Fruit fly (Drosophila melanogaster) whole organism, wandering third instar larva: ENCODE measurements around the gene Tcs4.
A peak's percentile ranks its signal among the peaks of the same experiment; 100 is the strongest.

ENCODE experiments used
- Abd-B ChIP-seq: fragments of >200 bp; optimal IDR thresholded peaks from 2 replicates; lab custom pipeline; 2017; ENCODE audit warnings: missing biosample characterization, missing genetic modification characterization
- CG32264 ChIP-seq: fragments of 200-800 bp; sonication (Bioruptor generic); optimal IDR thresholded peaks from 2 replicates; lab custom pipeline; 2016; ENCODE audit warnings: missing biosample characterization, missing genetic modification characterization
- CG9705 ChIP-seq: fragments of 200-800 bp; sonication (Bioruptor generic); optimal IDR thresholded peaks from 2 replicates; lab custom pipeline; 2018; ENCODE audit warnings: missing biosample characterization, mild to moderate bottlenecking, missing genetic modification characterization
- CrebA ChIP-seq: fragments of 200-800 bp; sonication (Bioruptor generic); optimal IDR thresholded peaks from 2 replicates; lab custom pipeline; 2016; ENCODE audit warnings: missing biosample characterization, mild to moderate bottlenecking, missing genetic modification characterization, borderline replicate concordance
- Dfd ChIP-seq: fragments of >200 bp; optimal IDR thresholded peaks from 2 replicates; lab custom pipeline; 2017; ENCODE audit warnings: missing biosample characterization, missing genetic modification characterization
- Dif ChIP-seq: fragments of 200-275, 200-300 bp; sonication (Bioruptor generic); optimal IDR thresholded peaks from 2 replicates; lab custom pipeline; 2018; ENCODE audit warnings: missing biosample characterization, missing genetic modification characterization; ENCODE audit not compliant: partially characterized antibody
- GATAd ChIP-seq: sonication (Bioruptor generic); optimal IDR thresholded peaks from 2 replicates; lab custom pipeline; 2016; ENCODE audit warnings: missing biosample characterization, missing genetic modification characterization
- HLH106 ChIP-seq: fragments of 200-800 bp; optimal IDR thresholded peaks from 3 replicates; lab custom pipeline; 2019; ENCODE audit warnings: missing biosample characterization, mild to moderate bottlenecking, missing genetic modification characterization, moderate library complexity
- Hnf4 ChIP-seq: fragments of 200-800 bp; sonication (Bioruptor generic); optimal IDR thresholded peaks from 2 replicates; lab custom pipeline; 2016; ENCODE audit warnings: missing biosample characterization, mild to moderate bottlenecking, missing genetic modification characterization
- Hr78 ChIP-seq: fragments of >200 bp; optimal IDR thresholded peaks from 2 replicates; lab custom pipeline; 2017; ENCODE audit warnings: missing biosample characterization, missing genetic modification characterization
- Hr83 ChIP-seq: fragments of 200-300 bp; sonication (Bioruptor generic); optimal IDR thresholded peaks from 2 replicates; lab custom pipeline; 2016; ENCODE audit warnings: missing biosample characterization, mild to moderate bottlenecking, missing genetic modification characterization, moderate library complexity; ENCODE audit not compliant: poor library complexity, severe bottlenecking
- Jra ChIP-seq: sonication (Bioruptor generic); optimal IDR thresholded peaks from 2 replicates; lab custom pipeline; 2016; ENCODE audit warnings: missing biosample characterization, missing genetic modification characterization
- Mio ChIP-seq: sonication (Bioruptor generic); optimal IDR thresholded peaks from 2 replicates; lab custom pipeline; 2016; ENCODE audit warnings: missing biosample characterization, missing genetic modification characterization
- Myc ChIP-seq: fragments of >200 bp; optimal IDR thresholded peaks from 2 replicates; lab custom pipeline; 2017
- N ChIP-seq: fragments of >200 bp; optimal IDR thresholded peaks from 2 replicates; lab custom pipeline; 2018; ENCODE audit warnings: missing biosample characterization, missing external identifiers, missing genetic modification characterization
- OdsH ChIP-seq: fragments of 200-800 bp; sonication (Bioruptor generic); optimal IDR thresholded peaks from 2 replicates; lab custom pipeline; 2016; ENCODE audit warnings: missing biosample characterization, mild to moderate bottlenecking, missing genetic modification characterization
- Rel ChIP-seq, 2 experiments: fragments of 200-800 bp; sonication (Bioruptor generic) in 1 of 2; optimal IDR thresholded peaks; 2 replicates in 1 of 2; 3 replicates in 1 of 2; lab custom pipeline; 2016 to 2019; ENCODE audit warnings: mild to moderate bottlenecking in 2 of 2, missing biosample characterization in 2 of 2, missing genetic modification characterization in 2 of 2, moderate library complexity in 1 of 2
- Sp1 ChIP-seq: fragments of 200-800 bp; sonication (Bioruptor generic); optimal IDR thresholded peaks from 3 replicates; lab custom pipeline; 2019; ENCODE audit warnings: missing biosample characterization, mild to moderate bottlenecking, missing genetic modification characterization, moderate library complexity
- Vsx2 ChIP-seq: fragments of 200-300, 225-300 bp; sonication (Bioruptor generic); optimal IDR thresholded peaks from 2 replicates; lab custom pipeline; 2018; ENCODE audit warnings: missing biosample characterization, missing genetic modification characterization; ENCODE audit not compliant: partially characterized antibody
- br ChIP-seq: fragments of 200-800 bp; sonication (Bioruptor generic); optimal IDR thresholded peaks from 2 replicates; lab custom pipeline; 2016; ENCODE audit warnings: missing biosample characterization, missing genetic modification characterization
- brk ChIP-seq: fragments of 200-800 bp; sonication (Bioruptor generic); optimal IDR thresholded peaks from 2 replicates; lab custom pipeline; 2016; ENCODE audit warnings: missing biosample characterization, mild to moderate bottlenecking, missing genetic modification characterization
- dl ChIP-seq, 2 experiments: fragments of 175-275, 200-275 bp in 1 of 2; fragments of 200-275 bp in 1 of 2; sonication (Bioruptor generic); optimal IDR thresholded peaks; lab custom pipeline; 2018; ENCODE audit warnings: mild to moderate bottlenecking in 2 of 2, missing biosample characterization in 2 of 2, missing genetic modification characterization in 2 of 2, moderate library complexity in 2 of 2; ENCODE audit not compliant: partially characterized antibody in 2 of 2, insufficient read depth in 1 of 2
- dmrt93B ChIP-seq: fragments of 200-800 bp; sonication (Bioruptor generic); optimal IDR thresholded peaks from 2 replicates; lab custom pipeline; 2018; ENCODE audit warnings: missing biosample characterization, mild to moderate bottlenecking, missing genetic modification characterization
- dsf ChIP-seq: sonication (Bioruptor generic); optimal IDR thresholded peaks from 2 replicates; lab custom pipeline; 2016; ENCODE audit warnings: missing biosample characterization, missing genetic modification characterization, borderline replicate concordance
- ey ChIP-seq: fragments of 200-800 bp; sonication (Bioruptor generic); optimal IDR thresholded peaks from 2 replicates; lab custom pipeline; 2016; ENCODE audit warnings: missing biosample characterization, missing genetic modification characterization
- foxo ChIP-seq, 2 experiments: fragments of 200-800 bp; sonication (Bioruptor generic); optimal IDR thresholded peaks; 2 replicates in 1 of 2; 3 replicates in 1 of 2; lab custom pipeline; 2016 to 2017; ENCODE audit warnings: missing biosample characterization in 2 of 2, missing genetic modification characterization in 2 of 2
- fru ChIP-seq: fragments of 200-800 bp; sonication (Bioruptor generic); optimal IDR thresholded peaks from 3 replicates; lab custom pipeline; 2016; ENCODE audit warnings: missing biosample characterization, mild to moderate bottlenecking, missing genetic modification characterization
- h ChIP-seq: fragments of 200-800 bp; sonication (Bioruptor generic); optimal IDR thresholded peaks from 3 replicates; lab custom pipeline; 2016; ENCODE audit warnings: missing biosample characterization, mild to moderate bottlenecking, missing genetic modification characterization
- jim ChIP-seq: fragments of 175-275, 200-325 bp; sonication (Bioruptor generic); optimal IDR thresholded peaks from 2 replicates; lab custom pipeline; 2016; ENCODE audit warnings: missing biosample characterization, mild to moderate bottlenecking, missing genetic modification characterization
- lola ChIP-seq: fragments of >200 bp; optimal IDR thresholded peaks from 2 replicates; lab custom pipeline; 2017; ENCODE audit warnings: missing biosample characterization, missing genetic modification characterization
- pan ChIP-seq: fragments of >200 bp; optimal IDR thresholded peaks from 2 replicates; lab custom pipeline; 2017
- psq ChIP-seq: fragments of 200-800 bp; sonication (Bioruptor generic); optimal IDR thresholded peaks from 3 replicates; lab custom pipeline; 2017; ENCODE audit warnings: missing biosample characterization, mild to moderate bottlenecking, missing genetic modification characterization, moderate library complexity
- rgr ChIP-seq: fragments of 200-800 bp; sonication (Bioruptor generic); optimal IDR thresholded peaks from 3 replicates; lab custom pipeline; 2016; ENCODE audit warnings: missing biosample characterization, mild to moderate bottlenecking, missing genetic modification characterization
- sage ChIP-seq: fragments of 200-800 bp; sonication (Bioruptor generic); optimal IDR thresholded peaks from 2 replicates; lab custom pipeline; 2016; ENCODE audit warnings: missing biosample characterization, mild to moderate bottlenecking, missing genetic modification characterization
- sv ChIP-seq: fragments of 200-800 bp; sonication (Bioruptor generic); optimal IDR thresholded peaks from 3 replicates; lab custom pipeline; 2016; ENCODE audit warnings: missing biosample characterization, missing genetic modification characterization
- tai ChIP-seq: sonication (Bioruptor generic); optimal IDR thresholded peaks from 2 replicates; lab custom pipeline; 2016; ENCODE audit warnings: missing biosample characterization, missing genetic modification characterization
- usp ChIP-seq: fragments of >200 bp; optimal IDR thresholded peaks from 2 replicates; lab custom pipeline; 2017; ENCODE audit warnings: missing biosample characterization, missing genetic modification characterization
- woc ChIP-seq: sonication (Bioruptor generic); optimal IDR thresholded peaks from 2 replicates; lab custom pipeline; 2016; ENCODE audit warnings: missing biosample characterization, mild to moderate bottlenecking, missing genetic modification characterization

Tcs4 gene

DNA sequence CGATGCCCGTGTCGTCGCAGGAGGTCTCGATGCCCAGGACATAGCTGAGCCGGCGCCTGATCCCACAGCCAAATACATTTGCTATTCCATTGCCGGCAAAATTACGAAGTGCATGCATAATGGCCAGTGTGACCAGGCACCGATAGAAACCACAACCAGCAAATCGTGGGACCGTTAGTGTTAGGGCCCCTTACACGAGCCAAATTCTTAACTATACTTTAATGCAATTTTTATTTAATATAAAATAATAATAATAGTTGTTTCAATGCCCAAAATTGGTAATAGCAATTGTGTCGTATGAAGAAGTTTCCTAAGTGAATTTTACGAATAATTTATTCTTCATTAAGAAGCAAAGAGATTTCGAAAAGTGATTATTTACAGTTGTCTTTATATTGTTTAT lies at the start of gene Tcs4:
Gene Tcs4, minus strand, starts transcription at position 145 of the 400 bp plus-strand sequence.
- TF ChIP-seq tai (GFP tag; lab: Kevin White, UChicago) (no peak), fru (GFP tag; lab: Kevin White, UChicago) (no peak), brk (no peak), Hr78 (GFP tag; lab: Kevin White, UChicago) (no peak), foxo (GFP tag; optimal IDR thresholded peaks at IDR 0.05; lab: Kevin White, UChicago) (no peak), Hr83 (GFP tag; lab: Kevin White, UChicago) (no peak), Dif (GFP tag; lab: Kevin White, UChicago) (peak; percentile 97), pan (lab: Kevin White, UChicago) (no peak), Rel (GFP tag; optimal IDR thresholded peaks at IDR 0.05; lab: Kevin White, UChicago) (no peak), Rel (tag; optimal IDR thresholded peaks at IDR 0.05; lab: Kevin White, UChicago) (no peak), lola (GFP tag; lab: Kevin White, UChicago) (no peak), sage (GFP tag; lab: Kevin White, UChicago) (no peak), jim (no peak), dl (GFP tag; optimal IDR thresholded peaks at IDR 0.05; lab: Kevin White, UChicago; ENCODE audit: insufficient read depth in 1 of 2, partially characterized antibody in 2 of 2) (peak in 1 of 2 experiments; percentile 4), woc (no peak), sv (no peak), Sp1 (GFP tag; lab: Kevin White, UChicago) (peak; percentile 0), dsf (GFP tag; lab: Kevin White, UChicago) (no peak), N (GFP tag; lab: Kevin White, UChicago) (no peak), Vsx2 (GFP tag; lab: Kevin White, UChicago) (no peak), Abd-B (GFP tag; lab: Kevin White, UChicago) (no peak), rgr (peak; percentile 18), HLH106 (tag; lab: Kevin White, UChicago) (peak; percentile 29), Dfd (GFP tag; lab: Kevin White, UChicago) (no peak), CG32264 (GFP tag; lab: Kevin White, UChicago) (no peak), OdsH (GFP tag; lab: Kevin White, UChicago) (no peak), Myc (no peak), CrebA (GFP tag; lab: Kevin White, UChicago) (no peak)
- TF ChIP-seq, all 38 proteins: peak for 5

DNA sequence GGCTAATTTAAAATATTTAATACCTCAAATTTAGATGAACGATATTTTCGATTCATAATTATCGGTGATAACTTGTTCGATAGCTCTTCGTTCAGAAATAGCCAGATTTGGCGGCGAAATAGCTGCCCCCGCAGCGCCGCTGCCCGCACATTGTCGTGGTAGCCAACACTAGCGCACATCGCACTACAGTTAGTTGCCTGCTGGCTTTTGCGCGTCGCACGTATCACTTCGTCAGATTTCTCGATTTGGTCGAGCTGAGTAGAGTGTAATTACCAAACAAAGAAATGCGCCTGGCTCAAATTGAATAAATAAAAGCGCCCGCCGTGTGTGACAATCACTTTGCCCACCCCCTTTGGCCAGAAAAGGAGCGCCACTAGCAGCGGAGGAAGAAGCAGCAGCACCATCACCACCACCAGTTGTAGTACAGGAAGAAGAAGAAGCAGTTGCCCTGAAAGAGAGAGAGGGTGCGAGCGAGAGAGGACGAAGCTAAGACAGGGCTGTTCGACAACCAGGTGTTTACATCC lies 49.1 kb upstream of the Tcs4 start, which contains the start of gene Abcd3:
Gene Abcd3, plus strand, starts transcription at position 145 of the 524 bp plus-strand sequence.
- TF ChIP-seq fru (GFP tag; lab: Kevin White, UChicago), result peak; percentile 34
- TF ChIP-seq pan (lab: Kevin White, UChicago), result no peak
- TF ChIP-seq rgr, result peak; percentile 0
- TF ChIP-seq dl (GFP tag; optimal IDR thresholded peaks at IDR 0.05; lab: Kevin White, UChicago; ENCODE audit: insufficient read depth in 1 of 2, partially characterized antibody in 2 of 2), result no peak
- TF ChIP-seq ey (GFP tag; lab: Kevin White, UChicago), result no peak
- no peak for TF ChIP-seq GATAd
- TF ChIP-seq Jra (GFP tag; lab: Kevin White, UChicago), result no peak
- no peak for TF ChIP-seq Mio (GFP tag; lab: Kevin White, UChicago)
- TF ChIP-seq woc, result peak; percentile 9
- TF ChIP-seq sage (GFP tag; lab: Kevin White, UChicago), result no peak
- no peak for TF ChIP-seq Hr83 (GFP tag; lab: Kevin White, UChicago)
- TF ChIP-seq OdsH (GFP tag; lab: Kevin White, UChicago), result peak; percentile 22
- no peak for TF ChIP-seq Hnf4
- TF ChIP-seq CG9705 (GFP tag; lab: Kevin White, UChicago), result no peak
- TF ChIP-seq lola (GFP tag; lab: Kevin White, UChicago), result no peak
- no peak for TF ChIP-seq sv
- TF ChIP-seq N (GFP tag; lab: Kevin White, UChicago), result no peak
- TF ChIP-seq HLH106 (tag; lab: Kevin White, UChicago), result peak; percentile 9
- no peak for TF ChIP-seq Hr78 (GFP tag; lab: Kevin White, UChicago)
- TF ChIP-seq Sp1 (GFP tag; lab: Kevin White, UChicago), result peak; percentile 47
- TF ChIP-seq jim, result no peak
- TF ChIP-seq Abd-B (GFP tag; lab: Kevin White, UChicago), result no peak
- no peak for TF ChIP-seq Dfd (GFP tag; lab: Kevin White, UChicago)
- TF ChIP-seq Rel (GFP tag; optimal IDR thresholded peaks at IDR 0.05; lab: Kevin White, UChicago), result no peak
- TF ChIP-seq Rel (tag; optimal IDR thresholded peaks at IDR 0.05; lab: Kevin White, UChicago), result peak; percentile 15
- no peak for TF ChIP-seq usp (GFP tag; lab: Kevin White, UChicago)
- peak; percentile 7 for TF ChIP-seq psq (GFP tag; lab: Kevin White, UChicago)
- no peak for TF ChIP-seq Dif (GFP tag; lab: Kevin White, UChicago)
- TF ChIP-seq foxo (GFP tag; optimal IDR thresholded peaks at IDR 0.05; lab: Kevin White, UChicago), result no peak
- TF ChIP-seq CG32264 (GFP tag; lab: Kevin White, UChicago), result no peak
- TF ChIP-seq Vsx2 (GFP tag; lab: Kevin White, UChicago), result no peak
- TF ChIP-seq dmrt93B (GFP tag; lab: Kevin White, UChicago), result no peak
- no peak for TF ChIP-seq dsf (GFP tag; lab: Kevin White, UChicago)
- TF ChIP-seq brk, result no peak
- peak; percentile 28 for TF ChIP-seq h (GFP tag; lab: Kevin White, UChicago)
- peak; percentile 88 for TF ChIP-seq Myc
- no peak for TF ChIP-seq CrebA (GFP tag; lab: Kevin White, UChicago)
- TF ChIP-seq br (GFP tag; lab: Kevin White, UChicago), result peak; percentile 27
- no peak for TF ChIP-seq tai (GFP tag; lab: Kevin White, UChicago)
